Worm (Caenorhabditis elegans) whole organism, late embryonic: ENCODE data around the gene rgs-5.

Experiments used
- C08G9.2 ChIP-seq: sonication (generic microtip); optimal IDR thresholded peaks from 2 replicates; lab custom pipeline; 2016; ENCODE audit warnings: mild to moderate bottlenecking, missing genetic modification characterization, moderate library complexity, missing compliant biosample characterization
- C38D4.7 ChIP-seq: fragments of 200-800 bp; sonication (Bioruptor generic); optimal IDR thresholded peaks from 2 replicates; lab custom pipeline; 2018; ENCODE audit warnings: mild to moderate bottlenecking, missing genetic modification characterization, moderate library complexity, missing compliant biosample characterization
- F13H6.1 ChIP-seq: sonication (generic microtip); optimal IDR thresholded peaks from 2 replicates; lab custom pipeline; 2016; ENCODE audit warnings: missing genetic modification characterization, missing compliant biosample characterization
- K02D7.2 ChIP-seq: sonication (generic microtip); optimal IDR thresholded peaks from 2 replicates; lab custom pipeline; 2017; ENCODE audit warnings: mild to moderate bottlenecking, missing genetic modification characterization, missing compliant biosample characterization
- K09A11.1 ChIP-seq: sonication (generic microtip); optimal IDR thresholded peaks from 2 replicates; lab custom pipeline; 2017; ENCODE audit warnings: antibody characterized with exemption, mild to moderate bottlenecking, missing genetic modification characterization, missing compliant biosample characterization; ENCODE audit not compliant: insufficient read depth
- T23F11.4 ChIP-seq: fragments of 200-800 bp; sonication (Bioruptor generic); optimal IDR thresholded peaks from 2 replicates; lab custom pipeline; 2018; ENCODE audit warnings: mild to moderate bottlenecking, missing genetic modification characterization, missing compliant biosample characterization
- Y22D7AL.16 ChIP-seq: sonication (generic microtip); optimal IDR thresholded peaks from 2 replicates; lab custom pipeline; 2016; ENCODE audit warnings: missing genetic modification characterization, missing compliant biosample characterization
- ahr-1 ChIP-seq: sonication (generic microtip); optimal IDR thresholded peaks from 2 replicates; lab custom pipeline; 2016; ENCODE audit warnings: missing genetic modification characterization, missing compliant biosample characterization
- ama-1 ChIP-seq: fragments of 150-350 bp; optimal IDR thresholded peaks from 2 replicates; lab custom pipeline; 2014
- ceh-18 ChIP-seq: sonication (generic microtip); optimal IDR thresholded peaks from 2 replicates; lab custom pipeline; 2016; ENCODE audit warnings: missing genetic modification characterization, missing compliant biosample characterization
- ceh-2 ChIP-seq: sonication (generic microtip); optimal IDR thresholded peaks from 2 replicates; lab custom pipeline; 2016; ENCODE audit warnings: missing genotype, missing genetic modification characterization, missing compliant biosample characterization
- ceh-30 ChIP-seq: fragments of 150-350 bp; optimal IDR thresholded peaks from 2 replicates; lab custom pipeline; 2014; ENCODE audit warnings: missing biosample characterization, missing genetic modification characterization
- ceh-31 ChIP-seq: sonication (generic microtip); optimal IDR thresholded peaks from 2 replicates; lab custom pipeline; 2016; ENCODE audit warnings: missing genetic modification characterization, missing compliant biosample characterization
- ceh-34 ChIP-seq: sonication (generic microtip); optimal IDR thresholded peaks from 2 replicates; lab custom pipeline; 2016; ENCODE audit warnings: mild to moderate bottlenecking, missing genetic modification characterization, missing compliant biosample characterization
- ceh-45 ChIP-seq: fragments of 200-800 bp; sonication (Bioruptor generic); IDR thresholded peaks from 2 replicates; pipeline ENCODE4 v1.3.6; 2022; ENCODE audit warnings: missing genetic modification reagents, missing genetic modification characterization, missing compliant biosample characterization
- ceh-9 ChIP-seq: sonication (generic microtip); optimal IDR thresholded peaks from 2 replicates; lab custom pipeline; 2016; ENCODE audit warnings: mild to moderate bottlenecking, missing genetic modification characterization, inconsistent platforms, missing compliant biosample characterization
- dve-1 ChIP-seq: sonication (generic microtip); optimal IDR thresholded peaks from 2 replicates; lab custom pipeline; 2017; ENCODE audit warnings: antibody characterized with exemption, mild to moderate bottlenecking, missing genetic modification characterization, missing compliant biosample characterization
- ets-4 ChIP-seq: sonication (generic microtip); optimal IDR thresholded peaks from 2 replicates; lab custom pipeline; 2016; ENCODE audit warnings: missing genetic modification characterization, missing compliant biosample characterization
- eyg-1 ChIP-seq: sonication (generic microtip); optimal IDR thresholded peaks from 2 replicates; lab custom pipeline; 2016; ENCODE audit warnings: missing genotype, missing genetic modification characterization, missing compliant biosample characterization
- gmeb-2 ChIP-seq: sonication (generic microtip); optimal IDR thresholded peaks from 2 replicates; lab custom pipeline; 2016; ENCODE audit warnings: missing genetic modification characterization, inconsistent platforms, missing compliant biosample characterization
- hlh-15 ChIP-seq: sonication (generic microtip); optimal IDR thresholded peaks from 2 replicates; lab custom pipeline; 2016; ENCODE audit warnings: missing genetic modification characterization, missing compliant biosample characterization
- hlh-30 ChIP-seq: sonication (generic microtip); optimal IDR thresholded peaks from 2 replicates; lab custom pipeline; 2017; ENCODE audit warnings: antibody characterized with exemption, missing genetic modification characterization, missing compliant biosample characterization; ENCODE audit not compliant: insufficient read depth
- hlh-6 ChIP-seq: sonication (generic microtip); optimal IDR thresholded peaks from 2 replicates; lab custom pipeline; 2016; ENCODE audit warnings: missing genotype, missing genetic modification characterization, missing compliant biosample characterization
- hlh-8 ChIP-seq: sonication (generic microtip); optimal IDR thresholded peaks from 2 replicates; lab custom pipeline; 2016; ENCODE audit warnings: missing genotype, missing genetic modification characterization, missing compliant biosample characterization
- lim-6 ChIP-seq: sonication (generic microtip); optimal IDR thresholded peaks from 2 replicates; lab custom pipeline; 2016; ENCODE audit warnings: missing genetic modification characterization, missing compliant biosample characterization
- mec-3 ChIP-seq: sonication (generic microtip); optimal IDR thresholded peaks from 2 replicates; lab custom pipeline; 2016; ENCODE audit warnings: borderline replicate concordance, missing genetic modification characterization, missing compliant biosample characterization
- nfya-1 ChIP-seq: sonication (generic microtip); optimal IDR thresholded peaks from 2 replicates; lab custom pipeline; 2017; ENCODE audit warnings: missing genetic modification characterization, mild to moderate bottlenecking, missing compliant biosample characterization, antibody characterized with exemption, moderate library complexity
- nhr-11 ChIP-seq: fragments of 150-350 bp; optimal IDR thresholded peaks from 2 replicates; lab custom pipeline; 2014; ENCODE audit warnings: missing biosample characterization, missing genetic modification characterization
- pat-9 ChIP-seq: fragments of 200-800 bp; sonication (Bioruptor generic); optimal IDR thresholded peaks from 2 replicates; lab custom pipeline; 2018; ENCODE audit warnings: mild to moderate bottlenecking, missing genetic modification characterization, moderate library complexity, missing compliant biosample characterization
- pax-1 ChIP-seq: fragments of 150-350 bp; optimal IDR thresholded peaks from 2 replicates; lab custom pipeline; 2014; ENCODE audit warnings: missing biosample characterization, missing genetic modification characterization
- pha-4 ChIP-seq: fragments of 150-350 bp; optimal IDR thresholded peaks from 2 replicates; lab custom pipeline; 2018; ENCODE audit warnings: missing biosample characterization, missing genetic modification reagents, missing genetic modification characterization
- rnt-1 ChIP-seq: sonication (generic microtip); optimal IDR thresholded peaks from 2 replicates; lab custom pipeline; 2016; ENCODE audit warnings: missing genetic modification characterization, missing compliant biosample characterization
- sdc-2 ChIP-seq: sonication (generic microtip); optimal IDR thresholded peaks from 2 replicates; lab custom pipeline; 2016; ENCODE audit warnings: missing genotype, missing genetic modification characterization, missing compliant biosample characterization
- sox-4 ChIP-seq: sonication (generic microtip); optimal IDR thresholded peaks from 2 replicates; lab custom pipeline; 2017; ENCODE audit warnings: mild to moderate bottlenecking, missing genetic modification characterization, inconsistent platforms, missing compliant biosample characterization
- syd-9 ChIP-seq: sonication (generic microtip); optimal IDR thresholded peaks from 2 replicates; lab custom pipeline; 2016; ENCODE audit warnings: mild to moderate bottlenecking, missing genetic modification characterization, moderate library complexity, missing compliant biosample characterization
- tbx-2 ChIP-seq: sonication (generic microtip); optimal IDR thresholded peaks from 2 replicates; lab custom pipeline; 2016; ENCODE audit warnings: missing genetic modification characterization, missing compliant biosample characterization
- ttx-3 ChIP-seq: sonication (generic microtip); optimal IDR thresholded peaks from 2 replicates; lab custom pipeline; 2016; ENCODE audit warnings: missing genetic modification reagents, missing genetic modification characterization, missing compliant biosample characterization
- unc-42 ChIP-seq: sonication (generic microtip); optimal IDR thresholded peaks from 2 replicates; lab custom pipeline; 2016; ENCODE audit warnings: missing genotype, missing genetic modification characterization, missing compliant biosample characterization
- unc-55 ChIP-seq: sonication (generic microtip); optimal IDR thresholded peaks from 2 replicates; lab custom pipeline; 2017; ENCODE audit warnings: missing biosample characterization, missing genetic modification reagents, missing genetic modification characterization
- zip-5 ChIP-seq: sonication (generic microtip); optimal IDR thresholded peaks from 2 replicates; lab custom pipeline; 2016; ENCODE audit warnings: missing genetic modification characterization, missing compliant biosample characterization
- ztf-16 ChIP-seq: sonication (generic microtip); optimal IDR thresholded peaks from 2 replicates; lab custom pipeline; 2017; ENCODE audit warnings: missing genetic modification characterization, missing compliant biosample characterization

The rgs-5 gene

DNA sequence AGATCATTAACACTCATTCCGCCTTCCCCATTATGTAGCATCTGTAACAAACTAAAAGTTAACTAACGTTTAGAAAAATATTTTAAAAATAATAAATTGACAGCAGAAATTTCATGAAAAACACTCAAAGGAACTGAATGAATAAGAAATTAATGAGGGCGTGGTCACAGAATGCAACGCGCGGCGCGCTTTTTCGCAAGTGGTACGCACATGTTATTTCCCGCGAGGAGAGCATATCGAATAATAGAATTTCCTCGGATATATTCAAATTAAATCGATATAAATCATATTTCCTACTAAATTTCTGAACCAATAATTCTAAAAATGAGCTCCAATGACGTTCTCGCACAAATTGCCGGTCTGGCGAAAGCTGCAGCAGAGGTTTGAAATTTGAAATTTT lies 5.7 kb upstream of the rgs-5 start, which contains the start of the genes abi-1 and arle-14:
Gene abi-1 (minus strand): TSS at position 51 of the 400 bp plus-strand sequence.
Gene arle-14 (plus strand): TSS at position 217 of the 400 bp plus-strand sequence.
- no peak for TF ChIP-seq dve-1 (tag; lab: Kevin White, UChicago)
- TF ChIP-seq ets-4, result peak; percentile 11
- no peak for TF ChIP-seq C08G9.2
- no peak for TF ChIP-seq rnt-1
- TF ChIP-seq ahr-1, result no peak
- TF ChIP-seq sox-4, result no peak
- peak; percentile 20 for TF ChIP-seq ceh-31 (tag; lab: Kevin White, UChicago)
- no peak for TF ChIP-seq ceh-30 (tag; lab: Kevin White, UChicago)
- no peak for TF ChIP-seq sdc-2 (tag; lab: Kevin White, UChicago)
- no peak for TF ChIP-seq zip-5 (tag; lab: Kevin White, UChicago)
- no peak for TF ChIP-seq F13H6.1 (tag; lab: Kevin White, UChicago)
- TF ChIP-seq ttx-3, result peak; percentile 19
- TF ChIP-seq unc-42, result peak; percentile 54
- TF ChIP-seq ztf-16 (tag; lab: Kevin White, UChicago), result no peak
- no peak for TF ChIP-seq eyg-1 (tag; lab: Kevin White, UChicago)
- peak; percentile 7 for TF ChIP-seq nfya-1 (tag; lab: Kevin White, UChicago)
- TF ChIP-seq gmeb-2, result no peak
- no peak for TF ChIP-seq ceh-9 (tag; lab: Kevin White, UChicago)

DNA sequence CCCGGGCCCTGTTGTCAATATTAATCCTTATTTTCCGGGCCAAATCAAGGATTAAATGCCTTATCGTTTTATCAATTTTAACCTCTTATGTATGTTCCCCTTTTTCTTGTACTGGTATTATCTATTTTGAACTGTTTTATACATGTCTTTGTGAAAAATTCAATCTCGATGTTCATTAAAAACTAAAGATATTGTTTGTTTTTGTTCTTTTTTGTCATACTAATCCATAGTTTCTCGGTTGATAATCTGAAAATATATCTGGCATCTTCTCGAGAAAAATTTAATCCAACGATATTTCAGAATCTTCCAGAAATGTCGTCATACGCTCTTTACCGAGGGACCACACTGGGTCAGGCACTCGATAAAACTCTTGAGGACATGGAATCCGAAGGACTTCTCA lies 4.6 kb upstream of the rgs-5 start, which contains the start of gene B0336.13:
Gene B0336.13 (plus strand): TSS at position 301 of the 400 bp plus-strand sequence.
- TF ChIP-seq ceh-9 (tag; lab: Kevin White, UChicago), result no peak
- no peak for TF ChIP-seq hlh-8 (tag; lab: Kevin White, UChicago)
- no peak for TF ChIP-seq C38D4.7 (GFP tag; lab: Kevin White, UChicago)
- no peak for TF ChIP-seq ceh-34
- no peak for TF ChIP-seq pha-4 (tag; lab: Kevin White, UChicago)
- TF ChIP-seq ceh-45 (GFP tag; lab: Robert Waterston, UW), result no peak
- TF ChIP-seq ceh-2 (tag; lab: Kevin White, UChicago), result no peak
- TF ChIP-seq Y22D7AL.16 (tag; lab: Kevin White, UChicago), result no peak
- TF ChIP-seq nhr-11 (tag; lab: Kevin White, UChicago), result no peak
- no peak for TF ChIP-seq lim-6 (tag; lab: Kevin White, UChicago)
- TF ChIP-seq tbx-2, result no peak
- TF ChIP-seq hlh-15 (tag; lab: Kevin White, UChicago), result no peak
- no peak for TF ChIP-seq ceh-31 (tag; lab: Kevin White, UChicago)
- TF ChIP-seq sdc-2 (tag; lab: Kevin White, UChicago), result no peak
- TF ChIP-seq T23F11.4 (GFP tag; lab: Kevin White, UChicago), result no peak
- no peak for TF ChIP-seq pax-1 (tag; lab: Kevin White, UChicago)
- TF ChIP-seq ceh-30 (tag; lab: Kevin White, UChicago), result no peak
- no peak for TF ChIP-seq zip-5 (tag; lab: Kevin White, UChicago)
- TF ChIP-seq hlh-30 (tag; lab: Kevin White, UChicago), result no peak

DNA sequence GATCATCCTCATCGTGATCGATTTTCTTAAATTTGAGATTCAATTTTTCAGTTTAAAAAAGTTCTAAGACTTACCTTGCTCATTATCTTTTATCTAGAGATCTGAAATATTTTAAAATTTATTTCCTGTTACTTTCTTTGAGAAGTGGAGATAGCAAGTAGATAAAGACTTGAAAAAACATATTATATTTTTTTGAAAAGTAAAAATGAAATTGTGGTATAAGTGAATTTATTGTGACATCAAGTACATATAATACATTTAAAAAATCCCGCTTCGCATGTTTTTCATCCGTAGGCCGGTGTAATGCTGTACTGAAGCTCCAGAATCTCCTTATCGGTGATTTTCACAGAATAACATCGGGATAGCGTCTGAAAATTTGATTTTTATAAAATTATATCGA lies 1.1 kb upstream of the rgs-5 start, which contains the start of gene B0336.7:
Gene B0336.7 (minus strand): TSS at position 101 of the 400 bp plus-strand sequence.
- TF ChIP-seq ceh-2 (tag; lab: Kevin White, UChicago), result no peak
- no peak for TF ChIP-seq eyg-1 (tag; lab: Kevin White, UChicago)
- no peak for TF ChIP-seq syd-9 (tag; lab: Kevin White, UChicago)
- TF ChIP-seq sox-4, result no peak
- no peak for TF ChIP-seq ets-4
- no peak for TF ChIP-seq lim-6 (tag; lab: Kevin White, UChicago)
- no peak for TF ChIP-seq pat-9
- no peak for TF ChIP-seq hlh-15 (tag; lab: Kevin White, UChicago)
- TF ChIP-seq nfya-1 (tag; lab: Kevin White, UChicago), result no peak
- TF ChIP-seq tbx-2, result no peak
- no peak for TF ChIP-seq ama-1 (lab: Kevin White, UChicago)
- no peak for TF ChIP-seq hlh-6 (tag; lab: Kevin White, UChicago)
- TF ChIP-seq K09A11.1 (tag; lab: Kevin White, UChicago), result no peak
- no peak for TF ChIP-seq nhr-11 (tag; lab: Kevin White, UChicago)
- no peak for TF ChIP-seq ceh-18 (tag; lab: Kevin White, UChicago)
- no peak for TF ChIP-seq K02D7.2 (tag; lab: Kevin White, UChicago)
- TF ChIP-seq mec-3 (tag; lab: Kevin White, UChicago), result no peak
- TF ChIP-seq F13H6.1 (tag; lab: Kevin White, UChicago), result no peak
- no peak for TF ChIP-seq unc-55
- TF ChIP-seq unc-42, result no peak
